Worm (Caenorhabditis elegans): ENCODE results near the gene C31H1.2.

DNA sequence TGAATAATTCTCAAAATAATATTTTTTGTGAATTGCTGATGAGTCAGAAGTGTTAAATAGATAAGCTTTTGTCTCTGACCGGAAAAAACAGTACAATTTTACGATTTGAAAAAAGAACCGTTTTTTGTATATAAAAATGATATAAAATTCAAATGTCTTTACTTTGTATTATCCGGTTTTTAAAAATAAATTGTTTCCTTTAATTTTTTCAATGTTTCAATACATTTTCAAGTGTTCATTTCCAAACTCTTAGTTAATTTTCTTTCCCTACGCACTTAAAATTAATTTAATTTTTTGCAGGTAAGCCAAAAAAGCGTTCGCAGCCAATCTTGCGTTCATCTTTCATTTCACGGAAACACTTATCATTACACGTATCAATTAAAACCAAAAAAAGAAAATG, 33.4 kb downstream of the C31H1.2 start, which contains the start of gene egal-1:
- no peak for TF ChIP-seq dpl-1 (GFP tag; optimal IDR thresholded peaks at IDR 0.05)
- no peak for TF ChIP-seq fos-1 (tag; optimal IDR thresholded peaks at IDR 0.05)
